Fruit fly (Drosophila melanogaster): ENCODE results near the gene Ir62a.

Ir62a gene

dm6 chr3L:1533699-1534431 is 2.8 kb upstream of the Ir62a start, which contains the start of gene Iml1 (continued):
- TF ChIP-seq CG11456 (GFP tag; IDR thresholded peaks at IDR 0.05) = peak; percentile 72
- no peak for TF ChIP-seq CTCF (GFP tag; optimal IDR thresholded peaks at IDR 0.05)
- peak; percentile 6 for TF ChIP-seq CG15696 (tag; optimal IDR thresholded peaks at IDR 0.05)
- TF ChIP-seq tio (GFP tag; optimal IDR thresholded peaks at IDR 0.05) = no peak
- TF ChIP-seq CG9817 (tag; optimal IDR thresholded peaks at IDR 0.05) = peak; percentile 8
- no peak for TF ChIP-seq Jarid2 (GFP tag; optimal IDR thresholded peaks at IDR 0.05)
- no peak for TF ChIP-seq crc (GFP tag; optimal IDR thresholded peaks at IDR 0.05)
- no peak for TF ChIP-seq H2.0 (GFP tag; IDR thresholded peaks at IDR 0.05)
- no peak for TF ChIP-seq CG14965 (GFP tag; optimal IDR thresholded peaks at IDR 0.05; ENCODE audit: borderline replicate concordance)
- no peak for TF ChIP-seq CG34224 (GFP tag; IDR thresholded peaks at IDR 0.05; ENCODE audit: partially characterized antibody)
- no peak for TF ChIP-seq Nf-YA (GFP tag; IDR thresholded peaks at IDR 0.05)
- TF ChIP-seq Med (GFP tag) = peak; percentile 74
- no peak for TF ChIP-seq dan (GFP tag; IDR thresholded peaks at IDR 0.05)
- no peak for TF ChIP-seq z (GFP tag; IDR thresholded peaks at IDR 0.05)
- TF ChIP-seq CG1602 (GFP tag; optimal IDR thresholded peaks at IDR 0.05) = peak; percentile 12
- peak; percentile 28 for TF ChIP-seq slou (GFP tag; optimal IDR thresholded peaks at IDR 0.05)
- 0 out of 3 replicates have a peak, but pooled peaks have one; percentile 23 for TF ChIP-seq ken (GFP tag; IDR thresholded peaks at IDR 0.05)
- TF ChIP-seq Hr78 (GFP tag; optimal IDR thresholded peaks at IDR 0.05) = no peak
- TF ChIP-seq phol (tag; optimal IDR thresholded peaks at IDR 0.05) = peak; percentile 52
- TF ChIP-seq pnt (GFP tag; optimal IDR thresholded peaks at IDR 0.05) = peak; percentile 1
- TF ChIP-seq Sin3A (optimal IDR thresholded peaks at IDR 0.05) = no peak
- TF ChIP-seq CG9437 (GFP tag; optimal IDR thresholded peaks at IDR 0.05) = peak; percentile 83
- peak; percentile 30 for TF ChIP-seq CG13424 (tag; optimal IDR thresholded peaks at IDR 0.05)
- TF ChIP-seq CG11504 (tag; optimal IDR thresholded peaks at IDR 0.05) = no peak
- TF ChIP-seq trem (tag; optimal IDR thresholded peaks at IDR 0.05) = peak; percentile 34
- peak; percentile 21; the same call in 1 of the 2 replicates for TF ChIP-seq ap (GFP tag; IDR thresholded peaks at IDR 0.05)
- TF ChIP-seq bbx (GFP tag; IDR thresholded peaks at IDR 0.05; ENCODE audit: partially characterized antibody) = no peak
- TF ChIP-seq cad (GFP tag; optimal IDR thresholded peaks at IDR 0.05) = no peak
- no peak for TF ChIP-seq prd (optimal IDR thresholded peaks at IDR 0.05)
- peak; percentile 78 for TF ChIP-seq prd (GFP tag; IDR thresholded peaks at IDR 0.05)
- no peak for TF ChIP-seq CG6175 (GFP tag; IDR thresholded peaks at IDR 0.05)
- TF ChIP-seq eve (GFP tag; optimal IDR thresholded peaks at IDR 0.05) = no peak
- TF ChIP-seq shn (GFP tag; optimal IDR thresholded peaks at IDR 0.05) = no peak
- peak; percentile 17 for TF ChIP-seq NfI (GFP tag; optimal IDR thresholded peaks at IDR 0.05)
- no peak for TF ChIP-seq Bdp1 (GFP tag; optimal IDR thresholded peaks at IDR 0.05)
- no peak for TF ChIP-seq CG12071 (GFP tag; optimal IDR thresholded peaks at IDR 0.05)
- no peak for TF ChIP-seq Hand (GFP tag; optimal IDR thresholded peaks at IDR 0.05)
- TF ChIP-seq CG6689 (GFP tag; IDR thresholded peaks at IDR 0.05) = peak; percentile 85
- no peak for TF ChIP-seq CG6765 (GFP tag; optimal IDR thresholded peaks at IDR 0.05)
- no peak for TF ChIP-seq grn (GFP tag; optimal IDR thresholded peaks at IDR 0.05)
- TF ChIP-seq schlank (tag; optimal IDR thresholded peaks at IDR 0.05) = no peak
- TF ChIP-seq Dfd (GFP tag; optimal IDR thresholded peaks at IDR 0.05) = no peak
- peak; percentile 27 for TF ChIP-seq CG4820 (GFP tag; optimal IDR thresholded peaks at IDR 0.05)
- no peak for TF ChIP-seq aop (GFP tag; IDR thresholded peaks at IDR 0.05)
- peak; percentile 39 for TF ChIP-seq fd3F (GFP tag; optimal IDR thresholded peaks at IDR 0.05)
- TF ChIP-seq CG10979 (tag; optimal IDR thresholded peaks at IDR 0.05) = peak; percentile 24
- 0 out of 2 replicates have a peak, but pooled peaks have one; percentile 14 for TF ChIP-seq Rx (GFP tag; IDR thresholded peaks at IDR 0.05)
- TF ChIP-seq Ssrp (tag; optimal IDR thresholded peaks at IDR 0.05) = peak; percentile 11
- TF ChIP-seq CG8924 (tag; optimal IDR thresholded peaks at IDR 0.05) = peak; percentile 60
- no peak for TF ChIP-seq vnd (GFP tag; IDR thresholded peaks at IDR 0.05; ENCODE audit: partially characterized antibody)
- TF ChIP-seq Kr (GFP tag; optimal IDR thresholded peaks at IDR 0.05) = no peak
